Worm (Caenorhabditis elegans) whole organism, L2 larva: ENCODE results near the gene C15H9.11.
A peak's percentile ranks its signal among the peaks of the same experiment; 100 is the strongest.

Experiments used
- C34F6.9 ChIP-seq: fragments of 150-350 bp; optimal IDR thresholded peaks from 2 replicates; lab custom pipeline; 2014; ENCODE audit warnings: missing biosample characterization, missing genetic modification characterization
- F13H6.1 ChIP-seq: sonication (generic microtip); optimal IDR thresholded peaks from 2 replicates; lab custom pipeline; 2016; ENCODE audit warnings: missing genetic modification characterization, missing compliant biosample characterization
- R02D3.7 ChIP-seq: fragments of 150-350 bp; optimal IDR thresholded peaks from 2 replicates; lab custom pipeline; 2014; ENCODE audit warnings: missing biosample characterization, missing genetic modification characterization
- Y55F3AM.14 ChIP-seq: fragments of 200-800 bp; sonication (Bioruptor generic); optimal IDR thresholded peaks from 2 replicates; lab custom pipeline; 2018; ENCODE audit warnings: mild to moderate bottlenecking, missing genetic modification characterization, missing compliant biosample characterization
- ZK546.5 ChIP-seq: sonication (generic microtip); optimal IDR thresholded peaks from 2 replicates; lab custom pipeline; 2017; ENCODE audit warnings: missing biosample characterization, missing genetic modification characterization
- alr-1 ChIP-seq: fragments of 150-350 bp; optimal IDR thresholded peaks from 2 replicates; lab custom pipeline; 2014; ENCODE audit warnings: missing biosample characterization, missing genetic modification characterization
- aly-2 ChIP-seq: fragments of 150-350 bp; optimal IDR thresholded peaks from 2 replicates; lab custom pipeline; 2014; ENCODE audit warnings: missing biosample characterization, missing genetic modification characterization
- ama-1 ChIP-seq: fragments of 150-350 bp; optimal IDR thresholded peaks from 2 replicates; lab custom pipeline; 2018; ENCODE audit warnings: inconsistent platforms
- blmp-1 ChIP-seq: sonication (generic microtip); optimal IDR thresholded peaks from 2 replicates; lab custom pipeline; 2017; ENCODE audit warnings: missing genetic modification characterization, mild to moderate bottlenecking, missing compliant biosample characterization, antibody characterized with exemption, moderate library complexity; ENCODE audit not compliant: insufficient read depth
- ceh-16 ChIP-seq: fragments of 150-350 bp; optimal IDR thresholded peaks from 2 replicates; lab custom pipeline; 2014; ENCODE audit warnings: missing biosample characterization, missing genetic modification characterization
- ceh-82 ChIP-seq: fragments of 150-350 bp; optimal IDR thresholded peaks from 2 replicates; lab custom pipeline; 2014; ENCODE audit warnings: missing biosample characterization, missing genetic modification characterization
- crh-2 ChIP-seq: sonication (generic microtip); optimal IDR thresholded peaks from 2 replicates; lab custom pipeline; 2017; ENCODE audit warnings: missing biosample characterization, missing genetic modification characterization
- dmd-4 ChIP-seq: sonication (generic microtip); optimal IDR thresholded peaks from 2 replicates; lab custom pipeline; 2017; ENCODE audit warnings: missing biosample characterization, missing genetic modification characterization
- egl-27 ChIP-seq: sonication (generic microtip); optimal IDR thresholded peaks from 3 replicates; lab custom pipeline; 2017; ENCODE audit warnings: missing biosample characterization, missing genetic modification reagents, missing genetic modification characterization
- elt-1 ChIP-seq: fragments of 150-350 bp; optimal IDR thresholded peaks from 2 replicates; lab custom pipeline; 2014; ENCODE audit warnings: missing biosample characterization, missing genetic modification characterization
- fos-1 ChIP-seq: fragments of 150-350 bp; optimal IDR thresholded peaks from 2 replicates; lab custom pipeline; 2014; ENCODE audit warnings: missing biosample characterization, missing genetic modification characterization
- gmeb-1 ChIP-seq: fragments of 150-350 bp; optimal IDR thresholded peaks from 2 replicates; lab custom pipeline; 2014; ENCODE audit warnings: missing biosample characterization, missing genetic modification characterization
- lin-11 ChIP-seq: fragments of 150-350 bp; sonication (generic microtip); optimal IDR thresholded peaks from 2 replicates; lab custom pipeline; 2014; ENCODE audit warnings: missing biosample characterization, missing genetic modification characterization, inconsistent platforms, mixed read lengths
- lin-13 ChIP-seq: fragments of 150-350 bp; optimal IDR thresholded peaks from 2 replicates; lab custom pipeline; 2014; ENCODE audit warnings: missing biosample characterization, missing genetic modification reagents, missing genetic modification characterization
- lin-39 ChIP-seq: fragments of 150-350 bp; optimal IDR thresholded peaks from 2 replicates; lab custom pipeline; 2014; ENCODE audit warnings: missing biosample characterization, missing genetic modification reagents, missing genetic modification characterization
- lsy-2 ChIP-seq, 2 experiments: fragments of 150-350 bp in 1 of 2; sonication (generic microtip) in 1 of 2; optimal IDR thresholded peaks; 2 replicates each; lab custom pipeline; 2014 to 2017; ENCODE audit warnings: missing biosample characterization in 2 of 2, missing genetic modification characterization in 2 of 2
- mab-5 ChIP-seq: fragments of 150-350 bp; optimal IDR thresholded peaks from 2 replicates; lab custom pipeline; 2014; ENCODE audit warnings: missing biosample characterization, missing genetic modification characterization
- mbf-1 ChIP-seq: sonication (generic microtip); optimal IDR thresholded peaks from 2 replicates; lab custom pipeline; 2017; ENCODE audit warnings: missing biosample characterization, missing genetic modification characterization
- mdl-1 ChIP-seq, 2 experiments: fragments of 150-350 bp in 1 of 2; sonication (generic microtip) in 1 of 2; optimal IDR thresholded peaks; 2 replicates each; lab custom pipeline; 2017; ENCODE audit warnings: missing biosample characterization in 2 of 2, missing genetic modification characterization in 2 of 2
- nhr-10 ChIP-seq: sonication (generic microtip); optimal IDR thresholded peaks from 2 replicates; lab custom pipeline; 2017; ENCODE audit warnings: missing biosample characterization, missing genetic modification characterization
- nhr-11 ChIP-seq: fragments of 150-350 bp; optimal IDR thresholded peaks from 2 replicates; lab custom pipeline; 2014; ENCODE audit warnings: missing biosample characterization, missing genetic modification characterization
- nhr-12 ChIP-seq: fragments of 150-350 bp; optimal IDR thresholded peaks from 2 replicates; lab custom pipeline; 2014; ENCODE audit warnings: missing biosample characterization, missing genetic modification characterization
- nhr-129 ChIP-seq: fragments of 150-350 bp; optimal IDR thresholded peaks from 2 replicates; lab custom pipeline; 2014; ENCODE audit warnings: missing biosample characterization, missing genetic modification characterization
- nhr-21 ChIP-seq: fragments of 150-350 bp; optimal IDR thresholded peaks from 2 replicates; lab custom pipeline; 2014; ENCODE audit warnings: missing biosample characterization, missing genetic modification characterization
- nhr-23 ChIP-seq: fragments of 150-350 bp; optimal IDR thresholded peaks from 2 replicates; lab custom pipeline; 2014; ENCODE audit warnings: missing biosample characterization, missing genetic modification reagents, missing genetic modification characterization
- nhr-237 ChIP-seq: fragments of 150-350 bp; optimal IDR thresholded peaks from 2 replicates; lab custom pipeline; 2014; ENCODE audit warnings: missing biosample characterization, missing genetic modification characterization
- nhr-25 ChIP-seq: fragments of 150-350 bp; sonication (generic microtip); optimal IDR thresholded peaks from 3 replicates; lab custom pipeline; 2014; ENCODE audit warnings: missing biosample characterization, missing genetic modification characterization
- nhr-6 ChIP-seq: fragments of 150-350 bp; optimal IDR thresholded peaks from 2 replicates; lab custom pipeline; 2014; ENCODE audit warnings: missing biosample characterization, missing genetic modification characterization
- peb-1 ChIP-seq: fragments of 150-350 bp; optimal IDR thresholded peaks from 2 replicates; lab custom pipeline; 2014; ENCODE audit warnings: missing biosample characterization, missing genetic modification characterization
- sem-4 ChIP-seq: fragments of 150-350 bp; optimal IDR thresholded peaks from 2 replicates; lab custom pipeline; 2014; ENCODE audit warnings: missing biosample characterization, missing genetic modification reagents, missing genetic modification characterization
- skn-1 ChIP-seq: sonication (generic microtip); optimal IDR thresholded peaks from 2 replicates; lab custom pipeline; 2017; ENCODE audit warnings: missing biosample characterization, missing genetic modification characterization
- sma-3 ChIP-seq: sonication (generic microtip); optimal IDR thresholded peaks from 2 replicates; lab custom pipeline; 2016; ENCODE audit warnings: missing genetic modification reagents, missing genetic modification characterization, missing compliant biosample characterization
- sma-9 ChIP-seq, 2 experiments: fragments of 150-350 bp in 1 of 2; sonication (generic microtip) in 1 of 2; optimal IDR thresholded peaks; 2 replicates each; lab custom pipeline; 2014 to 2016; ENCODE audit warnings: missing genetic modification characterization in 2 of 2, mild to moderate bottlenecking in 1 of 2, missing biosample characterization in 1 of 2, missing compliant biosample characterization in 1 of 2, missing genetic modification reagents in 1 of 2, moderate library complexity in 1 of 2
- snpc-4 ChIP-seq: fragments of 150-350 bp; optimal IDR thresholded peaks from 2 replicates; lab custom pipeline; 2014; ENCODE audit warnings: missing biosample characterization, missing genetic modification characterization
- unc-39 ChIP-seq: fragments of 150-350 bp; optimal IDR thresholded peaks from 2 replicates; lab custom pipeline; 2014; ENCODE audit warnings: missing biosample characterization, missing genetic modification characterization
- unc-55 ChIP-seq: fragments of 150-350 bp; sonication (generic microtip); optimal IDR thresholded peaks from 3 replicates; lab custom pipeline; 2014; ENCODE audit warnings: missing biosample characterization, missing genetic modification reagents, missing genetic modification characterization
- unc-62 ChIP-seq: fragments of 150-350 bp; optimal IDR thresholded peaks from 2 replicates; lab custom pipeline; 2014; ENCODE audit warnings: missing biosample characterization, missing genetic modification reagents, missing genetic modification characterization
- zag-1 ChIP-seq: fragments of 150-350 bp; optimal IDR thresholded peaks from 2 replicates; lab custom pipeline; 2014; ENCODE audit warnings: missing biosample characterization, missing genetic modification characterization
- ztf-1 ChIP-seq: fragments of 200-800 bp; sonication (Bioruptor generic); conservative IDR thresholded peaks from 2 replicates; pipeline ENCODE4 v1.3.6; 2022; ENCODE audit warnings: missing genetic modification characterization, missing compliant biosample characterization
- ztf-11 ChIP-seq: sonication (generic microtip); optimal IDR thresholded peaks from 2 replicates; lab custom pipeline; 2017; ENCODE audit warnings: missing biosample characterization, missing genetic modification characterization
- ztf-4 ChIP-seq: fragments of 150-350 bp; optimal IDR thresholded peaks from 2 replicates; lab custom pipeline; 2014; ENCODE audit warnings: missing biosample characterization, missing genetic modification characterization

The C15H9.11 gene

ce11 chrX:6091967-6092366 lies 11.2 kb downstream of the C15H9.11 start, which contains the start of gene hsp-3 (continued):
- peak; percentile 47 for TF ChIP-seq unc-62 (GFP tag; lab: Kevin White, UChicago)
- TF ChIP-seq nhr-6 (tag; lab: Kevin White, UChicago): peak; percentile 85
- TF ChIP-seq lin-11: peak; percentile 96
- TF ChIP-seq lin-13 (GFP tag; lab: Kevin White, UChicago): peak; percentile 93
- peak; percentile 98 for TF ChIP-seq unc-55
- TF ChIP-seq ceh-82 (tag; lab: Kevin White, UChicago): peak; percentile 78
- TF ChIP-seq aly-2 (tag; lab: Kevin White, UChicago): no peak
- peak; percentile 50 for TF ChIP-seq elt-1 (tag; lab: Kevin White, UChicago)
- TF ChIP-seq unc-39 (tag; lab: Kevin White, UChicago): peak; percentile 53
- TF ChIP-seq Y55F3AM.14: peak; percentile 88
- TF ChIP-seq, all 48 proteins: peak for 36

- no peak for TF ChIP-seq sma-9 (GFP tag; optimal IDR thresholded peaks at IDR 0.05; lab: Kevin White, UChicago)
- no peak for TF ChIP-seq sma-9 (tag; optimal IDR thresholded peaks at IDR 0.05; lab: Kevin White, UChicago)
- no peak for TF ChIP-seq peb-1
- no peak for TF ChIP-seq F13H6.1 (tag; lab: Kevin White, UChicago)
- no peak for TF ChIP-seq sma-3 (GFP tag; lab: Kevin White, UChicago)
- no peak for TF ChIP-seq mab-5 (tag; lab: Kevin White, UChicago)
- TF ChIP-seq lin-39 (tag; lab: Kevin White, UChicago): no peak
- no peak for TF ChIP-seq nhr-6 (tag; lab: Kevin White, UChicago)
- TF ChIP-seq ceh-82 (tag; lab: Kevin White, UChicago): no peak
- TF ChIP-seq blmp-1 (tag; lab: Kevin White, UChicago): no peak
- TF ChIP-seq nhr-23 (tag; lab: Kevin White, UChicago): no peak
- no peak for TF ChIP-seq fos-1 (tag; lab: Kevin White, UChicago)
- no peak for TF ChIP-seq elt-1 (tag; lab: Kevin White, UChicago)
- TF ChIP-seq nhr-10 (tag; lab: Kevin White, UChicago): no peak
- no peak for TF ChIP-seq ztf-4 (tag; lab: Kevin White, UChicago)
- TF ChIP-seq snpc-4 (tag; lab: Kevin White, UChicago): no peak
- no peak for TF ChIP-seq ama-1
- no peak for TF ChIP-seq mdl-1 (tag; optimal IDR thresholded peaks at IDR 0.05; lab: Kevin White, UChicago)
- TF ChIP-seq egl-27: no peak
- no peak for TF ChIP-seq ZK546.5 (tag; lab: Kevin White, UChicago)
- TF ChIP-seq, all 48 proteins: peak for 0
Measured at ce11 chrX:6090779-6091178, 12.4 kb downstream of the C15H9.11 start.

- TF ChIP-seq ceh-82 (tag; lab: Kevin White, UChicago) (no peak), ztf-4 (tag; lab: Kevin White, UChicago) (no peak), sem-4 (no peak), ztf-1 (no peak), alr-1 (tag; lab: Kevin White, UChicago) (no peak), R02D3.7 (tag; lab: Kevin White, UChicago) (no peak), ztf-11 (tag; lab: Kevin White, UChicago) (no peak), blmp-1 (tag; lab: Kevin White, UChicago) (no peak), unc-62 (GFP tag; lab: Kevin White, UChicago) (no peak), egl-27 (no peak), C34F6.9 (tag; lab: Kevin White, UChicago) (no peak), unc-55 (no peak), lin-39 (tag; lab: Kevin White, UChicago) (no peak), nhr-11 (tag; lab: Kevin White, UChicago) (peak; percentile 75), aly-2 (tag; lab: Kevin White, UChicago) (no peak), nhr-23 (tag; lab: Kevin White, UChicago) (no peak), skn-1 (no peak), ceh-16 (tag; lab: Kevin White, UChicago) (no peak), nhr-25 (tag; lab: Kevin White, UChicago) (no peak), snpc-4 (tag; lab: Kevin White, UChicago) (no peak), ZK546.5 (tag; lab: Kevin White, UChicago) (no peak), dmd-4 (tag; lab: Kevin White, UChicago) (no peak), nhr-10 (tag; lab: Kevin White, UChicago) (no peak), lsy-2 (tag; optimal IDR thresholded peaks at IDR 0.05; lab: Kevin White, UChicago) (no peak), zag-1 (tag; lab: Kevin White, UChicago) (no peak), nhr-21 (peak; percentile 44), F13H6.1 (tag; lab: Kevin White, UChicago) (no peak), nhr-12 (tag; lab: Kevin White, UChicago) (no peak), mdl-1 (tag; optimal IDR thresholded peaks at IDR 0.05; lab: Kevin White, UChicago) (no peak), crh-2 (peak; percentile 3), ama-1 (no peak), peb-1 (no peak), Y55F3AM.14 (no peak), sma-9 (GFP tag; optimal IDR thresholded peaks at IDR 0.05; lab: Kevin White, UChicago) (no peak), sma-9 (tag; optimal IDR thresholded peaks at IDR 0.05; lab: Kevin White, UChicago) (no peak), nhr-129 (tag; lab: Kevin White, UChicago) (no peak), sma-3 (GFP tag; lab: Kevin White, UChicago) (peak; percentile 45), gmeb-1 (tag; lab: Kevin White, UChicago) (no peak), lin-13 (GFP tag; lab: Kevin White, UChicago) (peak; percentile 25), nhr-237 (tag; lab: Kevin White, UChicago) (no peak), mab-5 (tag; lab: Kevin White, UChicago) (no peak), mbf-1 (tag; lab: Kevin White, UChicago) (no peak), unc-39 (tag; lab: Kevin White, UChicago) (no peak), elt-1 (tag; lab: Kevin White, UChicago) (no peak)
Measured at ce11 chrX:6088718-6089117, 14.5 kb downstream of the C15H9.11 start.
